Worm (Caenorhabditis elegans) whole organism, late embryonic: ENCODE results near the gene yap-1.

Experiments used
- ceh-14 ChIP-seq: sonication (generic microtip); optimal IDR thresholded peaks from 2 replicates; lab custom pipeline; 2016; ENCODE audit warnings: missing genotype, missing genetic modification characterization, missing compliant biosample characterization
- ets-4 ChIP-seq: sonication (generic microtip); optimal IDR thresholded peaks from 2 replicates; lab custom pipeline; 2016; ENCODE audit warnings: missing genetic modification characterization, missing compliant biosample characterization
- fax-1 ChIP-seq: sonication (generic microtip); optimal IDR thresholded peaks from 2 replicates; lab custom pipeline; 2016; ENCODE audit warnings: missing genotype, missing genetic modification characterization, missing compliant biosample characterization
- nfya-1 ChIP-seq: sonication (generic microtip); optimal IDR thresholded peaks from 2 replicates; lab custom pipeline; 2017; ENCODE audit warnings: missing genetic modification characterization, mild to moderate bottlenecking, missing compliant biosample characterization, antibody characterized with exemption, moderate library complexity
- pag-3 ChIP-seq: sonication (generic microtip); optimal IDR thresholded peaks from 2 replicates; lab custom pipeline; 2016; ENCODE audit warnings: missing compliant biosample characterization, missing genetic modification characterization, borderline replicate concordance

DNA sequence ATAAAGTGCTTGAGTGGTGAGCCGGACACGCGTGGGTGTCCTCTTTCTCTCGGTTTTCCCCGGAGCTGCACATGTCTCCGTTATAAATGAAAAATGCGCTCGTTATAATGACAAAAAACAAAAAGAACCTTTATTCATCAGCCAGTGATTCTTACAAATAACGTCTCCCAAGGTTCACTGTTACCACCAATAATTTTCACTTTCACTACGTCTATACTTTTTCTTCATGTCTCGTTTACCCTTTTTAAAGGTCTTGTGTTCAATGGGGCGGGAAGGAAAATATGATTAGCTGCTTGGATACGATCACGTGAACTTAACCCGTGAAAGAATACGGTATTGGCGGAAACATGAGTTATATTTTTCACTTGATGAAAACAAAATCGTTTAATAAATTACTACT lies 3.4 kb upstream of the yap-1 start:
- TF ChIP-seq nfya-1 (no peak), ceh-14 (tag; lab: Kevin White, UChicago) (no peak), pag-3 (tag; lab: Kevin White, UChicago) (no peak), fax-1 (tag; lab: Kevin White, UChicago) (no peak), ets-4 (tag; lab: Kevin White, UChicago) (no peak)
